Worm (Caenorhabditis elegans) whole organism, young adult: Measurements from ENCODE around the gene mrps-26.

ENCODE experiments used
- B0261.1 ChIP-seq: sonication (generic microtip); optimal IDR thresholded peaks from 2 replicates; lab custom pipeline; 2016; ENCODE audit warnings: mild to moderate bottlenecking, missing genetic modification characterization, moderate library complexity, missing compliant biosample characterization
- B0336.3 ChIP-seq: fragments of 200-800 bp; sonication (Bioruptor generic); IDR thresholded peaks from 2 replicates; pipeline ENCODE4 v1.3.6; 2022; ENCODE audit warnings: missing genetic modification characterization, missing compliant biosample characterization
- C06A6.2 ChIP-seq: fragments of 200-800 bp; sonication (Bioruptor generic); conservative IDR thresholded peaks from 2 replicates; pipeline ENCODE4 v1.3.6; 2022; ENCODE audit warnings: missing genetic modification characterization, missing compliant biosample characterization
- C17E4.6 ChIP-seq: fragments of 200-800 bp; sonication (Bioruptor generic); IDR thresholded peaks from 2 replicates; pipeline ENCODE4 v1.3.6; 2022; ENCODE audit warnings: missing genetic modification reagents, missing genetic modification characterization, missing compliant biosample characterization
- F39B2.1 ChIP-seq: fragments of 200-800 bp; sonication (Bioruptor generic); IDR thresholded peaks from 2 replicates; pipeline ENCODE4 v1.3.6; 2022; ENCODE audit warnings: missing genetic modification reagents, missing genetic modification characterization, missing compliant biosample characterization
- ama-1 ChIP-seq, 3 experiments: fragments of 150-350 bp in 1 of 3; sonication (generic microtip) in 2 of 3; optimal IDR thresholded peaks; 2 replicates each; lab custom pipeline; 2014 to 2018; ENCODE audit warnings: missing biosample characterization in 2 of 3, missing genetic modification characterization in 2 of 3, missing genetic modification reagents in 2 of 3
- efl-1 ChIP-seq: fragments of 150-350 bp; optimal IDR thresholded peaks from 2 replicates; lab custom pipeline; 2014; ENCODE audit warnings: missing biosample characterization, missing genetic modification reagents, missing genetic modification characterization
- egl-18 ChIP-seq: fragments of 200-800 bp; sonication (Bioruptor generic); IDR thresholded peaks from 2 replicates; pipeline ENCODE4 v1.3.6; 2022; ENCODE audit warnings: missing genetic modification reagents, missing genetic modification characterization, missing compliant biosample characterization
- egrh-3 ChIP-seq: fragments of 200-800 bp; sonication (Bioruptor generic); IDR thresholded peaks from 2 replicates; pipeline ENCODE4 v1.3.6; 2022; ENCODE audit warnings: missing genetic modification reagents, missing genetic modification characterization, missing compliant biosample characterization
- lin-35 ChIP-seq, 3 experiments: fragments of 150-350 bp in 2 of 3; sonication (generic microtip) in 1 of 3; optimal IDR thresholded peaks; 2 replicates each; lab custom pipeline; 2014 to 2018; ENCODE audit warnings: missing biosample characterization in 3 of 3, missing genetic modification characterization in 3 of 3, missing genetic modification reagents in 3 of 3
- unc-62 ChIP-seq: fragments of 150-350 bp; optimal IDR thresholded peaks from 2 replicates; lab custom pipeline; 2014; ENCODE audit warnings: missing biosample characterization, missing genetic modification reagents, missing genetic modification characterization
- ztf-18 ChIP-seq: sonication (generic microtip); optimal IDR thresholded peaks from 2 replicates; lab custom pipeline; 2016; ENCODE audit warnings: missing genotype, mild to moderate bottlenecking, missing genetic modification characterization, missing compliant biosample characterization

- no peak for TF ChIP-seq B0261.1 (tag; lab: Kevin White, UChicago)
- TF ChIP-seq ama-1 (optimal IDR thresholded peaks at IDR 0.05; lab: Kevin White, UChicago): no peak
- TF ChIP-seq ama-1 (GFP tag; optimal IDR thresholded peaks at IDR 0.05; lab: Kevin White, UChicago): no peak
- no peak for TF ChIP-seq C06A6.2 (GFP tag; lab: Robert Waterston, UW)
- no peak for TF ChIP-seq lin-35 (GFP tag; optimal IDR thresholded peaks at IDR 0.05; lab: Kevin White, UChicago)
- no peak for TF ChIP-seq egrh-3
- no peak for TF ChIP-seq unc-62 (GFP tag; lab: Kevin White, UChicago)
- TF ChIP-seq efl-1 (GFP tag; lab: Kevin White, UChicago): no peak
- no peak for TF ChIP-seq F39B2.1
- no peak for TF ChIP-seq ztf-18
- TF ChIP-seq egl-18: no peak
- TF ChIP-seq B0336.3: no peak
- no peak for TF ChIP-seq C17E4.6 (GFP tag; lab: Robert Waterston, UW)
Observed at ce11 chrIII:5228839-5229238, 5.6 kb upstream of the mrps-26 start.
